Fruit fly (Drosophila melanogaster): ENCODE measurements around the gene CG13042.
A peak's percentile ranks its signal among the peaks of the same experiment; 100 is the strongest.

The CG13042 gene

DNA sequence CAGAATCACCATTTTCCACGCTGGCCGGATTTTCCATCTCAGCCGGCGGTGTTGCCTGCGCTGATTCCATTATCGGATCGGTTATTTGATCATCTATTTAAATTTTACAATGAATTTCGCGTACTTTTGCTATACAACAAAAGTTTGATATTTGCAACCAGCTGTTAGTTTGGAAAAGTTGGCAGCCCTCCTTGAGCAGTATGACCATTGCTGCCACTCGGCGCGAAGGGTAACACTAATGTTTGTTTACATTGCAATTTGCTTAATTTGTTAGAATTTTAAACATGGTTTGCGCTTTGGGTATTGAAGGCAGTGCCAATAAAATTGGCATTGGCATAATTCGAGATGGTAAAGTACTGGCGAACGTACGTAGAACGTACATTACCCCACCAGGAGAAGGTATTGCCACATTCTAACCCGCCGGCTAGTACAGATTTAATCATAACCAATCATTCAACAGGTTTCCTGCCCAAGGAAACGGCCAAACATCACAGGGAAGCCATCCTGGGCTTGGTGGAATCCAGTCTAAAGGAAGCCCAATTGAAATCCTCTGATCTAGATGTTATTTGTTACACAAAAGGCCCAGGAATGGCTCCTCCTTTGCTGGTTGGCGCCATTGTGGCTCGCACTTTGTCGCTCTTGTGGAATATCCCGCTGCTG, 43.6 kb upstream of the CG13042 start, which contains the start of the genes Golgin104 and Tcs3:
TSS of gene Golgin104 (minus strand) at position 182 of the 660 bp plus-strand sequence.
TSS of gene Tcs3 (plus strand) at position 222 of the 660 bp plus-strand sequence.
- no peak for TF ChIP-seq Rel (GFP tag; optimal IDR thresholded peaks at IDR 0.05)
- TF ChIP-seq Rel (tag; optimal IDR thresholded peaks at IDR 0.05), result peak; percentile 60
- TF ChIP-seq jim (GFP tag; optimal IDR thresholded peaks at IDR 0.05), result no peak
- TF ChIP-seq brk (GFP tag; optimal IDR thresholded peaks at IDR 0.05), result no peak

DNA sequence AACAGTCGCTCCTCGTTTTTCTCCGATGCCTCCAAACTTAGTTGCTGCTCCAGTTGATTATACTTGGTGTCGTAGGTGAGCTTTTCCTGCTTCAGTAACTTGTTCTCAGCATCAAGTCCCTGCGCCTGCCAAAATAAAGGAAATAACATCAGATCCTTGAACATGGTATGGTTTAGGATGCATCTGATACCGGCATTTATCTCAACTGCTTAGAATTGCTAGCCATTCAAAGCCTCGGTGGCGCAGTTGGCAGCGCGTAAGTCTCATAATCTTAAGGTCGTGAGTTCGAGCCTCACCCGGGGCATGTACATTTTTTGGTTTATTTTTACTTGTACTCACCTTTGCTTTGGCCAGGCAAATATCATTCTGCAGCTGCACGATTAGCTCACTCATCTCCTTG, 41.4 kb upstream of the CG13042 start:
- TF ChIP-seq lola (GFP tag; optimal IDR thresholded peaks at IDR 0.05), result no peak
- TF ChIP-seq Hnf4 (GFP tag; optimal IDR thresholded peaks at IDR 0.05), result no peak
- no peak for TF ChIP-seq Hr78 (GFP tag; optimal IDR thresholded peaks at IDR 0.05)
- no peak for TF ChIP-seq dl (GFP tag; optimal IDR thresholded peaks at IDR 0.05; ENCODE audit: insufficient read depth in 1 of 2, partially characterized antibody in 2 of 2)
- no peak for TF ChIP-seq foxo (GFP tag; optimal IDR thresholded peaks at IDR 0.05)

DNA sequence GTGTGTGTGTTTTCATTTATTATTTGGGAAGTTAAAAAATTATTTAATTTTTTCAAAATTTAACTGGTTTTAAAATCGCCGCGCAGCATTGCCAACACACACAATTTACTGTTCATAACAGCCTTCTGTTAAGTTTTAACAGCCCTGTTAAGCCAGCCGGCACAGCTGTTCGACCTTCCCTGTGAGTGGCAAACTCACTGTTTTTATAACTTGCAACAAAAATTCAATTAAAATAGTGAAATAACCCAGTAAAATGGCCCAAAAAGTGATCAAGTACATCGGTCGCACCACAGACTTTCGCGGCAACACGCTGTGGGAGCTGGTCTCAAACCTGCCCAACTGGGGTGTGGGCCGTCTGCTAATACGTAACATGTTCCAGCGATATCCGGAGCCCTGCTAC, 39.6 kb upstream of the CG13042 start, which contains the start of gene mRpS34:
TSS of gene mRpS34 (plus strand) at position 161 of the 400 bp plus-strand sequence.
- no peak for TF ChIP-seq foxo (GFP tag; optimal IDR thresholded peaks at IDR 0.05)
- no peak for TF ChIP-seq Hr78 (GFP tag; optimal IDR thresholded peaks at IDR 0.05)
- no peak for TF ChIP-seq sage (GFP tag; optimal IDR thresholded peaks at IDR 0.05)
- TF ChIP-seq br (GFP tag; optimal IDR thresholded peaks at IDR 0.05), result no peak
- no peak for TF ChIP-seq fru (GFP tag; optimal IDR thresholded peaks at IDR 0.05)
- TF ChIP-seq Rel (GFP tag; optimal IDR thresholded peaks at IDR 0.05), result no peak
- no peak for TF ChIP-seq Rel (tag; optimal IDR thresholded peaks at IDR 0.05)
- no peak for TF ChIP-seq dmrt93B (GFP tag; optimal IDR thresholded peaks at IDR 0.05)
- no peak for TF ChIP-seq Vsx2 (GFP tag; optimal IDR thresholded peaks at IDR 0.05; ENCODE audit: partially characterized antibody)
- TF ChIP-seq Jra (GFP tag; optimal IDR thresholded peaks at IDR 0.05), result no peak
- TF ChIP-seq tai (GFP tag; optimal IDR thresholded peaks at IDR 0.05), result no peak
- TF ChIP-seq pan (optimal IDR thresholded peaks at IDR 0.05), result no peak
- no peak for TF ChIP-seq rgr (GFP tag; optimal IDR thresholded peaks at IDR 0.05)
- no peak for TF ChIP-seq Dfd (GFP tag; optimal IDR thresholded peaks at IDR 0.05)
- no peak for TF ChIP-seq Hnf4 (GFP tag; optimal IDR thresholded peaks at IDR 0.05)

DNA sequence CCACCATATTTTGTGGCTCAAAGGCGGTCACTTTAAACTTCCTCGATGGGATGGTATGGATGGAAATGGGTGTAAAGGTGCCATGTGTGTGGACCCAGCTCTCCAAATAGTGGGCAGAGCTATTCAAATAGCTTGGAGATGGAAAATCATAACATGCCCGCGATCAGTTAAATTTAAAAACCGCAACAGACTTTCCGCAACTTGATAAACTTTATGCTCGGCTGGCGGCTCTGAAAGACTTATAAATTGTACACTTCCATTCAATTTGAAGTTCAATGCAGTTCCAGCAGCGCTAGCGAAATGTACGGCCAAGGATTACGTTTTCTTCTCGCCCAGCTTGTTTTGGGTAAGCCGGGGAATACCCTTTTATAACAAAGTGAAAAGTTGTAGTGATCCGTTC, 37.7 kb upstream of the CG13042 start, which contains the start of gene CG33257:
TSS of gene CG33257 (plus strand) at position 301 of the 400 bp plus-strand sequence.
- TF ChIP-seq ey (GFP tag; optimal IDR thresholded peaks at IDR 0.05) (no peak), Mio (GFP tag; optimal IDR thresholded peaks at IDR 0.05) (no peak), foxo (GFP tag; optimal IDR thresholded peaks at IDR 0.05) (no peak), sage (GFP tag; optimal IDR thresholded peaks at IDR 0.05) (no peak), CG32264 (GFP tag; optimal IDR thresholded peaks at IDR 0.05) (no peak), Rel (GFP tag; optimal IDR thresholded peaks at IDR 0.05) (no peak), Rel (tag; optimal IDR thresholded peaks at IDR 0.05) (no peak), Myc (optimal IDR thresholded peaks at IDR 0.05) (no peak), Sp1 (GFP tag; optimal IDR thresholded peaks at IDR 0.05) (no peak), psq (GFP tag; optimal IDR thresholded peaks at IDR 0.05) (no peak), Hr78 (GFP tag; optimal IDR thresholded peaks at IDR 0.05) (no peak), Dif (GFP tag; optimal IDR thresholded peaks at IDR 0.05; ENCODE audit: partially characterized antibody) (no peak), fru (GFP tag; optimal IDR thresholded peaks at IDR 0.05) (no peak), Jra (GFP tag; optimal IDR thresholded peaks at IDR 0.05) (no peak), Abd-B (GFP tag; optimal IDR thresholded peaks at IDR 0.05) (no peak), br (GFP tag; optimal IDR thresholded peaks at IDR 0.05) (no peak), HLH106 (tag; optimal IDR thresholded peaks at IDR 0.05) (no peak), Dfd (GFP tag; optimal IDR thresholded peaks at IDR 0.05) (no peak)

DNA sequence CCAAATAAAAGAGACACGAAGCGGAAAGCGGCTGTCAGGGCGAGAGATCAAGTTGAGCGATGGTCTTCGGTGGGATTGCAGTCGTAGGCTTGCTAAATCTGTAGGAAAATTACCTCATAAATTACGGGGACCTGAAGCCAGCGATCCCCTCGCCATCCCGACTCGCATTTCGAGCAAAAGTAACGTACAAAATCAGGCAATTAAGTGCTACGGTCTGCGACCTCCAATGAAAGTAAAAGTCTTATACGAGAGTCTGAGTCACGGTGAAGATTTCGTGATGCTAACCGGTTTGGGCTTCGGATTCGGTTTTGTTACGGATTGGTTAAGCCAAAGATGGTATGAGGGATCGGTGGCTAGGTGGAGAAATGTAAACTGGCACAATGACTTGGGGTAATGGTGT, 31.6 kb upstream of the CG13042 start:
- TF ChIP-seq sage (GFP tag; optimal IDR thresholded peaks at IDR 0.05) (no peak), Hr83 (GFP tag; optimal IDR thresholded peaks at IDR 0.05; ENCODE audit: poor library complexity, severe bottlenecking) (no peak), Myc (optimal IDR thresholded peaks at IDR 0.05) (no peak), tai (GFP tag; optimal IDR thresholded peaks at IDR 0.05) (no peak), dmrt93B (GFP tag; optimal IDR thresholded peaks at IDR 0.05) (no peak), Mio (GFP tag; optimal IDR thresholded peaks at IDR 0.05) (no peak), Hnf4 (GFP tag; optimal IDR thresholded peaks at IDR 0.05) (no peak), sv (GFP tag; optimal IDR thresholded peaks at IDR 0.05) (no peak), dl (GFP tag; optimal IDR thresholded peaks at IDR 0.05; ENCODE audit: insufficient read depth in 1 of 2, partially characterized antibody in 2 of 2) (no peak), N (GFP tag; optimal IDR thresholded peaks at IDR 0.05) (no peak), CrebA (GFP tag; optimal IDR thresholded peaks at IDR 0.05; ENCODE audit: borderline replicate concordance) (no peak), Dfd (GFP tag; optimal IDR thresholded peaks at IDR 0.05) (no peak), Sp1 (GFP tag; optimal IDR thresholded peaks at IDR 0.05) (no peak), Rel (GFP tag; optimal IDR thresholded peaks at IDR 0.05) (no peak), Rel (tag; optimal IDR thresholded peaks at IDR 0.05) (no peak), HLH106 (tag; optimal IDR thresholded peaks at IDR 0.05) (no peak)

All from whole organism, wandering third instar larva.